Comparison of ENCODE assay signal across 4 worm cellular contexts in genomic region chrIV:11692071-11692673, ce11.
TF ChIP-seq lines count a peak whose summit lies in the region.

No protein-coding gene starts in this region.

TF ChIP-seq in whole organism, L2 larva, 48 proteins besides CTCF, POLR2A, EP300 and RAD21 (continued from another document):
- TF ChIP-seq crh-2 (tag; optimal IDR thresholded peaks at IDR 0.05; lab: Kevin White, UChicago) (peak; percentile 85), Y55F3AM.14 (GFP tag; optimal IDR thresholded peaks at IDR 0.05; lab: Kevin White, UChicago) (peak; percentile 85), sma-9 (GFP tag; optimal IDR thresholded peaks at IDR 0.05; lab: Kevin White, UChicago) (peak; percentile 66), sma-9 (tag; optimal IDR thresholded peaks at IDR 0.05; lab: Kevin White, UChicago) (no peak), unc-39 (tag; optimal IDR thresholded peaks at IDR 0.05; lab: Kevin White, UChicago) (no peak), elt-3 (tag; optimal IDR thresholded peaks at IDR 0.05; lab: Kevin White, UChicago) (no peak), nhr-6 (tag; optimal IDR thresholded peaks at IDR 0.05; lab: Kevin White, UChicago) (peak; percentile 15), sem-4 (tag; optimal IDR thresholded peaks at IDR 0.05; lab: Kevin White, UChicago) (peak; percentile 51), lin-13 (GFP tag; optimal IDR thresholded peaks at IDR 0.05; lab: Kevin White, UChicago) (peak; percentile 78), nhr-11 (tag; optimal IDR thresholded peaks at IDR 0.05; lab: Kevin White, UChicago) (no peak), lin-11 (tag; optimal IDR thresholded peaks at IDR 0.05; lab: Kevin White, UChicago) (peak; percentile 48), nhr-237 (tag; optimal IDR thresholded peaks at IDR 0.05; lab: Kevin White, UChicago) (no peak), ceh-82 (tag; optimal IDR thresholded peaks at IDR 0.05; lab: Kevin White, UChicago) (no peak), ama-1 (optimal IDR thresholded peaks at IDR 0.05; lab: Kevin White, UChicago) (no peak), fos-1 (tag; optimal IDR thresholded peaks at IDR 0.05; lab: Kevin White, UChicago) (peak; percentile 87), ztf-1 (GFP tag; conservative IDR thresholded peaks at IDR 0.05; lab: Robert Waterston, UW) (no peak), ZK546.5 (tag; optimal IDR thresholded peaks at IDR 0.05; lab: Kevin White, UChicago) (no peak), nhr-10 (tag; optimal IDR thresholded peaks at IDR 0.05; lab: Kevin White, UChicago) (no peak), C34F6.9 (tag; optimal IDR thresholded peaks at IDR 0.05; lab: Kevin White, UChicago) (peak; percentile 76), egl-27 (tag; optimal IDR thresholded peaks at IDR 0.05; lab: Kevin White, UChicago) (peak; percentile 45), F13H6.1 (tag; optimal IDR thresholded peaks at IDR 0.05; lab: Kevin White, UChicago) (peak; percentile 90), ztf-4 (tag; optimal IDR thresholded peaks at IDR 0.05; lab: Kevin White, UChicago) (peak; percentile 27), elt-1 (tag; optimal IDR thresholded peaks at IDR 0.05; lab: Kevin White, UChicago) (no peak), nhr-77 (tag; optimal IDR thresholded peaks at IDR 0.05; lab: Kevin White, UChicago) (no peak), skn-1 (tag; optimal IDR thresholded peaks at IDR 0.05; lab: Kevin White, UChicago) (no peak), mbf-1 (tag; optimal IDR thresholded peaks at IDR 0.05; lab: Kevin White, UChicago) (no peak)

TF ChIP-seq in whole organism, L4 larva, 104 proteins besides CTCF, POLR2A, EP300 and RAD21 (continued from another document and continues in another):
- TF ChIP-seq hif-1 (tag; optimal IDR thresholded peaks at IDR 0.05; lab: Kevin White, UChicago) (peak in 1 of 2 experiments; percentile 64), hlh-30 (tag; optimal IDR thresholded peaks at IDR 0.05; lab: Kevin White, UChicago; ENCODE audit: insufficient read depth) (peak; percentile 81), mes-2 (tag; optimal IDR thresholded peaks at IDR 0.05; lab: Kevin White, UChicago; ENCODE audit: poor library complexity, severe bottlenecking) (peak; percentile 70), daf-16 (GFP tag; optimal IDR thresholded peaks at IDR 0.05; lab: Kevin White, UChicago) (peak in 1 of 2 experiments; percentile 14), daf-16 (tag; optimal IDR thresholded peaks at IDR 0.05; lab: Kevin White, UChicago) (peak; percentile 68), lir-3 (tag; optimal IDR thresholded peaks at IDR 0.05; lab: Kevin White, UChicago) (no peak), spr-1 (tag; optimal IDR thresholded peaks at IDR 0.05; lab: Kevin White, UChicago) (peak; percentile 42), saeg-2 (GFP tag; IDR thresholded peaks at IDR 0.05; lab: Robert Waterston, UW) (no peak), nhr-42 (GFP tag; IDR thresholded peaks at IDR 0.05; lab: Robert Waterston, UW) (0 out of 2 replicates have a peak, but pooled peaks have one; percentile 55), mxl-3 (GFP tag; optimal IDR thresholded peaks at IDR 0.05; lab: Kevin White, UChicago) (peak; percentile 98), sdz-12 (GFP tag; optimal IDR thresholded peaks at IDR 0.05; lab: Kevin White, UChicago) (no peak), tra-1 (GFP tag; IDR thresholded peaks at IDR 0.05; lab: Robert Waterston, UW) (peak; percentile 62; the same call in 1 of the 2 replicates), nhr-11 (tag; optimal IDR thresholded peaks at IDR 0.05; lab: Kevin White, UChicago) (peak; percentile 50), daf-19 (GFP tag; conservative IDR thresholded peaks at IDR 0.05; lab: Robert Waterston, UW) (no peak), zfp-2 (tag; optimal IDR thresholded peaks at IDR 0.05; lab: Kevin White, UChicago) (no peak), attf-4 (tag; optimal IDR thresholded peaks at IDR 0.05; lab: Kevin White, UChicago) (no peak), D1046.2 (GFP tag; IDR thresholded peaks at IDR 0.05; lab: Robert Waterston, UW) (no peak), daf-12 (tag; optimal IDR thresholded peaks at IDR 0.05; lab: Kevin White, UChicago) (no peak), F44E2.7 (GFP tag; IDR thresholded peaks at IDR 0.05; lab: Robert Waterston, UW) (no peak), cey-2 (tag; optimal IDR thresholded peaks at IDR 0.05; lab: Kevin White, UChicago; ENCODE audit: borderline replicate concordance, insufficient read depth) (peak; percentile 39), R02D3.7 (tag; optimal IDR thresholded peaks at IDR 0.05; lab: Kevin White, UChicago) (no peak), Y105C5A.15 (GFP tag; IDR thresholded peaks at IDR 0.05; lab: Robert Waterston, UW) (no peak), ztf-7 (tag; optimal IDR thresholded peaks at IDR 0.05; lab: Kevin White, UChicago) (no peak), zfp-3 (GFP tag; conservative IDR thresholded peaks at IDR 0.05; lab: Robert Waterston, UW) (no peak), ceh-28 (tag; optimal IDR thresholded peaks at IDR 0.05; lab: Kevin White, UChicago) (peak; percentile 16), F37D6.2 (tag; optimal IDR thresholded peaks at IDR 0.05; lab: Kevin White, UChicago) (peak; percentile 18), egl-43 (GFP tag; IDR thresholded peaks at IDR 0.05; lab: Robert Waterston, UW) (peak; percentile 67; the same call in 1 of the 2 replicates), nhr-77 (tag; optimal IDR thresholded peaks at IDR 0.05; lab: Kevin White, UChicago) (peak; percentile 90), nhr-28 (tag; optimal IDR thresholded peaks at IDR 0.05; lab: Kevin White, UChicago) (peak; percentile 96), unc-62 (GFP tag; optimal IDR thresholded peaks at IDR 0.05 in 1 of 2; lab: Kevin White, UChicago) (peak; percentile 48 to 99), unc-62 (tag; optimal IDR thresholded peaks at IDR 0.05; lab: Kevin White, UChicago) (no peak), duxl-1 (tag; optimal IDR thresholded peaks at IDR 0.05; lab: Kevin White, UChicago; ENCODE audit: poor library complexity) (no peak), ceh-32 (tag; optimal IDR thresholded peaks at IDR 0.05; lab: Kevin White, UChicago; ENCODE audit: poor library complexity) (no peak), dpl-1 (GFP tag; optimal IDR thresholded peaks at IDR 0.05; lab: Kevin White, UChicago) (peak; percentile 34), nhr-6 (tag; optimal IDR thresholded peaks at IDR 0.05; lab: Kevin White, UChicago) (peak; percentile 85)

TF ChIP-seq in whole organism, late embryonic, 69 proteins besides CTCF, POLR2A, EP300 and RAD21 (continued from another document and continues in another):
- TF ChIP-seq nfya-1 (tag; optimal IDR thresholded peaks at IDR 0.05; lab: Kevin White, UChicago) (peak; percentile 81), gmeb-2 (tag; optimal IDR thresholded peaks at IDR 0.05; lab: Kevin White, UChicago) (peak; percentile 15), ztf-16 (tag; optimal IDR thresholded peaks at IDR 0.05; lab: Kevin White, UChicago) (peak; percentile 46), ets-4 (tag; optimal IDR thresholded peaks at IDR 0.05; lab: Kevin White, UChicago) (no peak), F13H6.1 (tag; optimal IDR thresholded peaks at IDR 0.05; lab: Kevin White, UChicago) (peak; percentile 46), hlh-30 (tag; optimal IDR thresholded peaks at IDR 0.05; lab: Kevin White, UChicago; ENCODE audit: insufficient read depth) (no peak), syd-9 (tag; optimal IDR thresholded peaks at IDR 0.05; lab: Kevin White, UChicago) (peak; percentile 52), ahr-1 (tag; optimal IDR thresholded peaks at IDR 0.05; lab: Kevin White, UChicago) (no peak), pag-3 (tag; optimal IDR thresholded peaks at IDR 0.05; lab: Kevin White, UChicago; ENCODE audit: borderline replicate concordance) (no peak), ceh-6 (GFP tag; optimal IDR thresholded peaks at IDR 0.05; lab: Kevin White, UChicago) (no peak), ceh-18 (tag; optimal IDR thresholded peaks at IDR 0.05; lab: Kevin White, UChicago) (peak; percentile 88), ama-1 (optimal IDR thresholded peaks at IDR 0.05; lab: Kevin White, UChicago) (no peak), rnt-1 (tag; optimal IDR thresholded peaks at IDR 0.05; lab: Kevin White, UChicago) (peak; percentile 81), mec-3 (tag; optimal IDR thresholded peaks at IDR 0.05; lab: Kevin White, UChicago; ENCODE audit: borderline replicate concordance) (no peak), unc-3 (GFP tag; conservative IDR thresholded peaks at IDR 0.05; lab: Robert Waterston, UW) (no peak), unc-3 (tag; optimal IDR thresholded peaks at IDR 0.05; lab: Kevin White, UChicago) (no peak), sox-2 (GFP tag; IDR thresholded peaks at IDR 0.05; lab: Robert Waterston, UW) (peak; percentile 34; the same call in 1 of the 2 replicates), ceh-30 (tag; optimal IDR thresholded peaks at IDR 0.05; lab: Kevin White, UChicago) (no peak), hlh-6 (tag; optimal IDR thresholded peaks at IDR 0.05; lab: Kevin White, UChicago) (peak; percentile 24), tbx-7 (tag; optimal IDR thresholded peaks at IDR 0.05; lab: Kevin White, UChicago) (peak; percentile 1), unc-42 (tag; optimal IDR thresholded peaks at IDR 0.05; lab: Kevin White, UChicago) (peak; percentile 98), eyg-1 (tag; optimal IDR thresholded peaks at IDR 0.05; lab: Kevin White, UChicago) (no peak), C08G9.2 (tag; optimal IDR thresholded peaks at IDR 0.05; lab: Kevin White, UChicago) (no peak), hlh-15 (tag; optimal IDR thresholded peaks at IDR 0.05; lab: Kevin White, UChicago) (no peak), ceh-31 (tag; optimal IDR thresholded peaks at IDR 0.05; lab: Kevin White, UChicago) (peak; percentile 82), T23F11.4 (GFP tag; optimal IDR thresholded peaks at IDR 0.05; lab: Kevin White, UChicago) (no peak), unc-55 (GFP tag; optimal IDR thresholded peaks at IDR 0.05; lab: Kevin White, UChicago) (peak; percentile 62), che-1 (tag; optimal IDR thresholded peaks at IDR 0.05; lab: Kevin White, UChicago) (no peak), lin-11 (tag; optimal IDR thresholded peaks at IDR 0.05; lab: Kevin White, UChicago) (no peak), pros-1 (tag; optimal IDR thresholded peaks at IDR 0.05; lab: Kevin White, UChicago) (no peak), pqm-1 (tag; optimal IDR thresholded peaks at IDR 0.05; lab: Kevin White, UChicago) (peak; percentile 44), pax-1 (tag; optimal IDR thresholded peaks at IDR 0.05; lab: Kevin White, UChicago) (no peak), sox-4 (tag; optimal IDR thresholded peaks at IDR 0.05; lab: Kevin White, UChicago) (no peak), tbx-2 (tag; optimal IDR thresholded peaks at IDR 0.05; lab: Kevin White, UChicago) (peak; percentile 76), ceh-14 (tag; optimal IDR thresholded peaks at IDR 0.05; lab: Kevin White, UChicago) (peak; percentile 6), fkh-10 (GFP tag; optimal IDR thresholded peaks at IDR 0.05; lab: Kevin White, UChicago) (no peak), ceh-9 (tag; optimal IDR thresholded peaks at IDR 0.05; lab: Kevin White, UChicago) (no peak), ceh-2 (tag; optimal IDR thresholded peaks at IDR 0.05; lab: Kevin White, UChicago) (peak; percentile 11), ceh-24 (tag; optimal IDR thresholded peaks at IDR 0.05; lab: Kevin White, UChicago) (no peak), madf-2 (tag; optimal IDR thresholded peaks at IDR 0.05; lab: Kevin White, UChicago) (peak; percentile 29)

TF ChIP-seq in whole organism, mixed stage, embryonic, 35 proteins besides CTCF, POLR2A, EP300 and RAD21 (continued from another document):
- TF ChIP-seq cnd-1 (tag; optimal IDR thresholded peaks at IDR 0.05; lab: Kevin White, UChicago) (peak; percentile 72), lsy-2 (tag; optimal IDR thresholded peaks at IDR 0.05; lab: Kevin White, UChicago) (peak; percentile 23), nhr-2 (tag; optimal IDR thresholded peaks at IDR 0.05; lab: Kevin White, UChicago) (peak; percentile 1), unc-120 (tag; optimal IDR thresholded peaks at IDR 0.05; lab: Kevin White, UChicago; ENCODE audit: poor library complexity, severe bottlenecking) (peak; percentile 88)
